Worm (Caenorhabditis elegans): ENCODE results near the gene Y51A2B.2.
A peak's percentile ranks its signal among the peaks of the same experiment; 100 is the strongest.
"Not testable (repeated sequence)": the region's sequence is repeated elsewhere in the genome, so short reads cannot be mapped to it uniquely, and the experiment has no call there.

Y51A2B.2 gene

DNA sequence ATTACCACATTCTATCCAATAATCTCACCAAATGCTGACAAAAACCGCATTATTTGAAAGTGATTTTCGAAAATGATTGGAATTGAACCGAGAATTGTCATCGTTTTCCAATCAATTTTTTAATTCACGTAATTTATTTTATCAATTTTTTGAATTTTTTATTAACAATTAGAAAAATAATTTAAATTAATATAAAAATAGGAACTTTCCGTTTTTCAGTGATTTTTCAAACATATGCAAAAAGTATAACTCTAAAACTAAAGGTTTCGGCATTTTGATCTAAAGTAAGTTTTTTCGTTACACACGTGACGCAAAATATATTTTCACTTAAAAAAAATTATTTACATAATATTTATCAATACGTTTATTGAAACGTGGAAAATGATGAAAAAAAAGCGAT, 19.9 kb downstream of the Y51A2B.2 start, which contains the start of gene Y51A2B.6 (continued):
- TF ChIP-seq unc-86 (tag; optimal IDR thresholded peaks at IDR 0.05) (no peak), nhr-20 (tag; optimal IDR thresholded peaks at IDR 0.05) (no peak)

DNA sequence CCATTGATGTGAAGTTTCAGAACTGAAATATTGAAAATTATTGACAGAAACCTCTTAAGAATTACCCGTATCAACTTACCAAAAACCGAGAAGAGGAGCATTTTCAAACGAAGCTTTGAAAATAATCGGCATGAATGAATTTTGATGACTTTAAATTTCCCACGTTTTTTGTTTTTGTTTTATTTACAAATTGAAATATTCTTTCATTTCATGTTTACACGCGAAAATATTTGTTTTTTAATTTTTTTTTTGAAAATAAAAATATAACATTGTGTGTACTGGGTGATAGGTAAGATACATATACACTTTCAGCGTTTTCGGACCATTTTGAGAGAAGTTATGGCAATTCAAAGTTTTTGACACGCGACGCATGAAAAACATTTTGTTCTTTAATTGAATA, 21.4 kb downstream of the Y51A2B.2 start, which contains the start of gene Y51A2B.9:
Gene Y51A2B.9, minus strand, starts transcription at position 101 of the 400 bp plus-strand sequence.
- TF ChIP-seq mab-9 (GFP tag; IDR thresholded peaks at IDR 0.05) (no peak), sox-4 (tag; optimal IDR thresholded peaks at IDR 0.05) (no peak), mdl-1 (tag; optimal IDR thresholded peaks at IDR 0.05) (no peak), hlh-17 (GFP tag; optimal IDR thresholded peaks at IDR 0.05; ENCODE audit: borderline replicate concordance) (no peak), C34B4.2 (tag; optimal IDR thresholded peaks at IDR 0.05) (no peak), efl-3 (GFP tag; optimal IDR thresholded peaks at IDR 0.05) (no peak), nhr-11 (tag; optimal IDR thresholded peaks at IDR 0.05) (no peak), vab-15 (tag; optimal IDR thresholded peaks at IDR 0.05) (no peak), lin-35 (GFP tag; optimal IDR thresholded peaks at IDR 0.05) (no peak), nhr-47 (tag; optimal IDR thresholded peaks at IDR 0.05) (no peak), dpl-1 (GFP tag; optimal IDR thresholded peaks at IDR 0.05) (no peak), nhr-71 (tag; optimal IDR thresholded peaks at IDR 0.05) (no peak), egl-27 (tag; optimal IDR thresholded peaks at IDR 0.05) (no peak), nhr-85 (tag) (no peak), hpl-2 (GFP tag; optimal IDR thresholded peaks at IDR 0.05) (no peak), unc-98 (GFP tag; IDR thresholded peaks at IDR 0.05) (no peak), nhr-237 (tag; optimal IDR thresholded peaks at IDR 0.05) (no peak), lin-39 (tag; optimal IDR thresholded peaks at IDR 0.05) (no peak), ztf-11 (tag; optimal IDR thresholded peaks at IDR 0.05) (no peak)

DNA sequence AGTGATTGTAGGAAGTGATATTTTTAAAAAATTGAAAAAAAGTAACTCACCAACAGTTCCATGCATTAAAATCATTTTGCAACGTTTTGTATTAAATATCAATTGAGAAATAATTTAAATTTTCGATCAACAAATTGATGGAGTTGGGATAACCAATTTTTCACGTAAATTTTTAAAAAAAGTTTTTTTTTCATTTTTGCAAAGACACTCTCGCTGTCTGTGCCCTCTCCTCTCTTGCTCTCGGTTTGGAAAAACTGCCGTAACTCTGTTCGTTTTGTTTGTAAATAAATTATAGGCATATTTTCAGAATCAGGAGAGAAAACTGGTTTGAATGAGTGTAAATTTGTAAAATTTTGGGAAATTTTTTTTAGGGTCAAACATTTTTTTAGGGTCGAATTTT, 23.5 kb downstream of the Y51A2B.2 start, which contains the start of gene Y51A2B.16:
Gene Y51A2B.16, minus strand, starts transcription at position 101 of the 400 bp plus-strand sequence.
- TF ChIP-seq zag-1 (tag; optimal IDR thresholded peaks at IDR 0.05), result no peak
- no peak for TF ChIP-seq nhr-76 (tag; optimal IDR thresholded peaks at IDR 0.05)
- no peak for TF ChIP-seq efl-1 (optimal IDR thresholded peaks at IDR 0.05)
- peak in 1 of 2 experiments; percentile 6 for TF ChIP-seq efl-1 (GFP tag; optimal IDR thresholded peaks at IDR 0.05 in 1 of 2)
- no peak for TF ChIP-seq jun-1 (tag; optimal IDR thresholded peaks at IDR 0.05)
- TF ChIP-seq dsc-1 (tag; optimal IDR thresholded peaks at IDR 0.05), result no peak
- no peak for TF ChIP-seq pqm-1 (tag; optimal IDR thresholded peaks at IDR 0.05)

DNA sequence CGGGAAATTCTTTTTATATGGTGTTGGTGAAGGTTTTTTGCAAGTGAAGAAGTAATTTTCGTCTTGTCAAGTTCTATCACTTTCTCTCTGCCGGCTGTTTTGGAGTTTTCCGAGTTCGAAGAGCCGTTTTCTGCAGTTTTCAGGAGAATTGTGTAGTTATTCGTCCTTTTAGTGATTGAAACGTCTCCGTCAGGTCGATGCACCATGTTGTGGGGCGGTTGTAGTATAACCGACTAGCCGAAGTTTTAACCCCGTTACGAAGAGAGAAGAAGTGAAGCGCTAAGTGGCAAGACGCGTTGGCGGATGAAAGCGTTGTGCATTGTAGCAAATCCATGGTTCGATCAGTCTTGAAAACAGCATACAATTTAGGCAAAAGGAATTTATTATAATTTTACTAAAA, 28.4 kb downstream of the Y51A2B.2 start:
- TF ChIP-seq efl-1 (optimal IDR thresholded peaks at IDR 0.05) (no peak), efl-1 (GFP tag; optimal IDR thresholded peaks at IDR 0.05 in 1 of 2) (peak in 1 of 2 experiments; percentile 90), pax-3 (tag; optimal IDR thresholded peaks at IDR 0.05) (no peak)

DNA sequence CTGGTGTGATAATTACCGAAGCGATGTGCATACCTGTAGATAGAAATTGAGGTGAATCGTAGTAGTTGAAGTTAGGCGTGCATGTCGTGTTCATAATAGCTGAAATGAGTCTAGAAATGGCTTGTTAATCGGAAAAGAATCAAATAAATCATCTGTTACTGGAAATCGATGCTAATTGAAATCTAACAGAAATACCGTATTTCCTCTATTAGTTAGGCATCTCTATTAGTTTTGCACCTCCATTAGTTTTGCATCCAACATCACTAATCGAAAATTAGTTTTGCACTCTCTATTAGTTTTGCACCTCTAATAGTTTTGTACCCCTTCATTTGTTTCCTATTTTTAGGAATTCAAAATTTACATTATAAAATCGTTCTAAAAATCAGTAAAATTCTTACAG, 30.5 kb downstream of the Y51A2B.2 start, which contains the start of gene srh-209:
Gene srh-209, minus strand, starts transcription at position 101 of the 400 bp plus-strand sequence.
- TF ChIP-seq nhr-77, nhr-11, fos-1 (tag; optimal IDR thresholded peaks at IDR 0.05): not testable (repeated sequence)

DNA sequence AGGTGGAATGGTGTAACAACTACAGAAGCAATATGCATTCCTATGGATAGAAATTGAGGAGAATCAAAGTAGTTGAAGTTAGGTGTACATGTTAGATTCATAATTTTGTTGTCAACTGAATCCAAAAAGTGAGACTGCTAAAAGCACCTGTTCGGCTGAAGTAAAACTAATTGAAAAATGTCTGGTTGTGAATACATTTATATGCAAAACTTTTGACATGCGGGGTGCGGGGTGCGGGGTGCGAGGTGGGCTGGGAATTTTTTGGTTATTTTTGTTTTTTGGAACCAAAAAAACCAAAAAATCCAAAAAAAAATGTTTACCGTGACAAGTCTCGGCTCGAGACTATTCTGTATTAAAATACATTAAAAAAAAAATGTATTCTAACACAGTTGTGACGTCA, 35.8 kb downstream of the Y51A2B.2 start, which contains the start of gene srh-207:
Gene srh-207, minus strand, starts transcription at position 101 of the 400 bp plus-strand sequence.
- TF ChIP-seq nhr-28 (tag; optimal IDR thresholded peaks at IDR 0.05) (no peak), nhr-12 (tag; optimal IDR thresholded peaks at IDR 0.05) (no peak), snpc-4 (tag; optimal IDR thresholded peaks at IDR 0.05) (no peak), ztf-11 (tag; optimal IDR thresholded peaks at IDR 0.05) (no peak), mep-1 (tag; optimal IDR thresholded peaks at IDR 0.05) (no peak), lin-15B (tag; optimal IDR thresholded peaks at IDR 0.05) (no peak), ama-1 (optimal IDR thresholded peaks at IDR 0.05) (no peak), nhr-76 (tag; optimal IDR thresholded peaks at IDR 0.05) (no peak), unc-30 (tag; optimal IDR thresholded peaks at IDR 0.05) (no peak), ztf-4 (tag; optimal IDR thresholded peaks at IDR 0.05) (no peak), alr-1 (tag; optimal IDR thresholded peaks at IDR 0.05; ENCODE audit: borderline replicate concordance) (no peak), C34B4.2 (tag; optimal IDR thresholded peaks at IDR 0.05) (no peak), elt-2 (tag; optimal IDR thresholded peaks at IDR 0.05) (no peak), lin-39 (tag; optimal IDR thresholded peaks at IDR 0.05) (no peak), aly-2 (tag; optimal IDR thresholded peaks at IDR 0.05) (no peak), sup-37 (GFP tag; optimal IDR thresholded peaks at IDR 0.05) (no peak), skn-1 (tag; optimal IDR thresholded peaks at IDR 0.05) (no peak), nhr-71 (tag; optimal IDR thresholded peaks at IDR 0.05) (no peak), xbp-1 (tag; optimal IDR thresholded peaks at IDR 0.05) (no peak)
